Worm (Caenorhabditis elegans) whole organism, late embryonic: Measurements from ENCODE around the gene mrpl-18.

Experiments used
- F13H6.1 ChIP-seq: sonication (generic microtip); optimal IDR thresholded peaks from 2 replicates; lab custom pipeline; 2016; ENCODE audit warnings: missing genetic modification characterization, missing compliant biosample characterization
- ahr-1 ChIP-seq: sonication (generic microtip); optimal IDR thresholded peaks from 2 replicates; lab custom pipeline; 2016; ENCODE audit warnings: missing genetic modification characterization, missing compliant biosample characterization
- ama-1 ChIP-seq: fragments of 150-350 bp; optimal IDR thresholded peaks from 2 replicates; lab custom pipeline; 2014
- hlh-30 ChIP-seq: sonication (generic microtip); optimal IDR thresholded peaks from 2 replicates; lab custom pipeline; 2017; ENCODE audit warnings: antibody characterized with exemption, missing genetic modification characterization, missing compliant biosample characterization; ENCODE audit not compliant: insufficient read depth
- lim-6 ChIP-seq: sonication (generic microtip); optimal IDR thresholded peaks from 2 replicates; lab custom pipeline; 2016; ENCODE audit warnings: missing genetic modification characterization, missing compliant biosample characterization
- nhr-11 ChIP-seq: fragments of 150-350 bp; optimal IDR thresholded peaks from 2 replicates; lab custom pipeline; 2014; ENCODE audit warnings: missing biosample characterization, missing genetic modification characterization
- nhr-232 ChIP-seq: sonication (generic microtip); optimal IDR thresholded peaks from 2 replicates; lab custom pipeline; 2016; ENCODE audit warnings: missing genetic modification characterization, missing compliant biosample characterization
- pha-2 ChIP-seq: sonication (generic microtip); optimal IDR thresholded peaks from 2 replicates; lab custom pipeline; 2017; ENCODE audit warnings: mild to moderate bottlenecking, missing genetic modification characterization, missing compliant biosample characterization
- pqm-1 ChIP-seq: sonication (generic microtip); optimal IDR thresholded peaks from 2 replicates; lab custom pipeline; 2016; ENCODE audit warnings: missing genetic modification characterization, missing compliant biosample characterization
- syd-9 ChIP-seq: sonication (generic microtip); optimal IDR thresholded peaks from 2 replicates; lab custom pipeline; 2016; ENCODE audit warnings: mild to moderate bottlenecking, missing genetic modification characterization, moderate library complexity, missing compliant biosample characterization
- tbx-2 ChIP-seq: sonication (generic microtip); optimal IDR thresholded peaks from 2 replicates; lab custom pipeline; 2016; ENCODE audit warnings: missing genetic modification characterization, missing compliant biosample characterization
- ttx-3 ChIP-seq: sonication (generic microtip); optimal IDR thresholded peaks from 2 replicates; lab custom pipeline; 2016; ENCODE audit warnings: missing genetic modification reagents, missing genetic modification characterization, missing compliant biosample characterization

DNA sequence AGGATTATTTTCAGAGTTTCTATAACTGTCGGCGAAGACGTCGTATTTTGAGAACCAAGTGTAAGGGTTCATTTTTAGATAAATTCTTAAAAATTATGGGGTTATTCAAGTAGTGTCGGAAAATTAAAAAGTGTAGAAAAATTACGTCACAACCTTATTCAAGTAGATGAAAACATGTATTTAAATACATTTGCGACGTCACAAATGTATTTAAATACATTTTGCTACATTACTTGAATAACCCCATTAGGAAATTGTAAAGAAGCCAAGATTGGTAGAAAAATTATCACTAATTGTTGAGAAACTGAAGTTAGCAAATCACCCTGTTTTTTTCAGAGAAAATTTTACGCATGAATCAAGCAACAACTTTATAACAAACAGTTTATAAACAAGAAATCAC is 15.6 kb upstream of the mrpl-18 start:
- TF ChIP-seq pqm-1 (no peak), ttx-3 (tag; lab: Kevin White, UChicago) (no peak), hlh-30 (tag; lab: Kevin White, UChicago) (no peak), nhr-11 (no peak), tbx-2 (tag; lab: Kevin White, UChicago) (no peak), syd-9 (tag; lab: Kevin White, UChicago) (no peak), ahr-1 (no peak), lim-6 (tag; lab: Kevin White, UChicago) (no peak), ama-1 (no peak), pha-2 (tag; lab: Kevin White, UChicago) (no peak), F13H6.1 (tag; lab: Kevin White, UChicago) (no peak), nhr-232 (tag; lab: Kevin White, UChicago) (no peak)
